Fruit fly (Drosophila melanogaster): ENCODE measurements around the gene CG15005.

Gene CG15005

DNA sequence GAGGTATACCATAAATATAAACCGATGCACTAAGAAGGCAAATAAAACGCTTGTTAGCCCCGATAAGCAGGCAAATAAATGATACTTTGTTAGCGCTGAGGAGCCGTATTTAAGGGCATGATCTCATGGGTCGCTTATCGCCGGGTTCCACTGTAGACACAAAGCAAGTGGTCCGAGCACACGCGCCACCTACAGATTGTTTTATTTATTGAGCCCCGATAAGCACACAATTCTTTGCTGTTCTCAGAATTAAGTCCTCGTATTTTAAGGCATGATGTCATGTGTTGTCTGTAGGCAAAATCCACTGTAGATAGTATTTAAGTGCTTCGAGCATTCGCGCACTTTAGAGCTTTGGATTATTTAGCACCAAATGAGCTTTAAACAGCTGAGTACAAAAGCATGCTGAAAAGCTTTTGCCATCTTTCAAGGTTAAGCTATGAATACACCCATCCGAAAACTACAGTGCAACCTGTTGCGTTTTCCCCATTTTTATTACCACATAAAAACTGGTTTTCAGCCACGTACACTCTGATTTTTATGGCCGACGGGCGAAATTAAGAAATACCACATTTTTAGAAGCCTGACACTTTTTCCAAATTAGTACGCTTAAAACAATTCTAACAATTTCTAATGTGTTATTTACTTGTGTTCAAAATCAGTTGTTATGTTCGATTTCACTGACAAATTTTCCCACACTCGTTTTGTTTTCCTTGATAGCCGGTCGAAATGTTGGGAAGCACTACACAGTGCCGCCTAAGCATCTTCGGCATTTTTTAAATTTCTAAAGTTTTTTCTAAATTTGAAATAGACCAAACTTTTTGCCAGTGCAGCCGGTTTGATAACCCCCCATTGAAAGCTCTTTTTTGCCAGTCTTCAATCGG, 35.5 kb upstream of the CG15005 start, which contains the start of gene Sqor (continued):
- peak; percentile 78 for TF ChIP-seq sob (GFP tag; IDR thresholded peaks at IDR 0.05)
- TF ChIP-seq CG17385 (GFP tag; optimal IDR thresholded peaks at IDR 0.05) = peak; percentile 83
- peak; percentile 76 for TF ChIP-seq CG7987 (GFP tag; optimal IDR thresholded peaks at IDR 0.05)
- peak; percentile 79 for TF ChIP-seq CG33213 (GFP tag; optimal IDR thresholded peaks at IDR 0.05)
- TF ChIP-seq Fer3 (tag; optimal IDR thresholded peaks at IDR 0.05) = peak; percentile 87
- peak; percentile 36; the same call in 1 of the 2 replicates for TF ChIP-seq Bgb (GFP tag; IDR thresholded peaks at IDR 0.05; ENCODE audit: partially characterized antibody)
- TF ChIP-seq hbn (GFP tag; IDR thresholded peaks at IDR 0.05; ENCODE audit: partially characterized antibody) = no peak
- TF ChIP-seq Dll (GFP tag; IDR thresholded peaks at IDR 0.05; ENCODE audit: partially characterized antibody) = no peak
- TF ChIP-seq al (GFP tag; IDR thresholded peaks at IDR 0.05) = peak; percentile 83
- TF ChIP-seq Ssrp (tag; optimal IDR thresholded peaks at IDR 0.05) = peak; percentile 79
- peak; percentile 68 for TF ChIP-seq CG5180 (GFP tag; optimal IDR thresholded peaks at IDR 0.05)
- TF ChIP-seq HLH4C (GFP tag; IDR thresholded peaks at IDR 0.05; ENCODE audit: partially characterized antibody) = peak; percentile 16; the same call in 1 of the 3 replicates
- peak; percentile 33 for TF ChIP-seq CG10979 (tag; optimal IDR thresholded peaks at IDR 0.05)
- peak; percentile 23 for TF ChIP-seq Dp (GFP tag; optimal IDR thresholded peaks at IDR 0.05)
- TF ChIP-seq Rx (GFP tag; IDR thresholded peaks at IDR 0.05) = peak; percentile 68
- TF ChIP-seq CG6654 (GFP tag; optimal IDR thresholded peaks at IDR 0.05) = peak; percentile 58
- peak; percentile 64; the same call in 1 of the 2 replicates for TF ChIP-seq Awh (GFP tag; IDR thresholded peaks at IDR 0.05)
- peak; percentile 73 for TF ChIP-seq ATbp (GFP tag; optimal IDR thresholded peaks at IDR 0.05)
- peak; percentile 74 for TF ChIP-seq gsb (GFP tag; IDR thresholded peaks at IDR 0.05)
- TF ChIP-seq Doc3 (GFP tag; IDR thresholded peaks at IDR 0.05; ENCODE audit: partially characterized antibody) = no peak
- TF ChIP-seq CG8944 (GFP tag; optimal IDR thresholded peaks at IDR 0.05) = peak; percentile 81
- peak; percentile 62 for TF ChIP-seq Blimp-1 (GFP tag; optimal IDR thresholded peaks at IDR 0.05)
- TF ChIP-seq CG17361 (GFP tag; IDR thresholded peaks at IDR 0.05) = peak; percentile 95
- peak; percentile 61 to 81 for TF ChIP-seq chif (GFP tag; optimal IDR thresholded peaks at IDR 0.05)
- TF ChIP-seq CG30431 (GFP tag; optimal IDR thresholded peaks at IDR 0.05) = peak; percentile 77
- no peak; the same call in 1 of the 2 replicates for TF ChIP-seq Dref (GFP tag; IDR thresholded peaks at IDR 0.05)
- peak; percentile 74 for TF ChIP-seq CG15514 (GFP tag; optimal IDR thresholded peaks at IDR 0.05)
- peak; percentile 90 for TF ChIP-seq CG8924 (tag; optimal IDR thresholded peaks at IDR 0.05)
- TF ChIP-seq dmrt11E (tag; optimal IDR thresholded peaks at IDR 0.05) = no peak
- TF ChIP-seq odd (GFP tag; optimal IDR thresholded peaks at IDR 0.05) = no peak
- TF ChIP-seq CG13894 (tag; optimal IDR thresholded peaks at IDR 0.05) = peak; percentile 85
- TF ChIP-seq CG8290 (GFP tag; optimal IDR thresholded peaks at IDR 0.05) = peak; percentile 59
- peak; percentile 34 to 97 for TF ChIP-seq CG8290 (tag; optimal IDR thresholded peaks at IDR 0.05)
- no peak for TF ChIP-seq crol (GFP tag; IDR thresholded peaks at IDR 0.05)
- no peak for TF ChIP-seq sna (GFP tag; IDR thresholded peaks at IDR 0.05; ENCODE audit: partially characterized antibody)
- TF ChIP-seq Atf6 (GFP tag; IDR thresholded peaks at IDR 0.05) = peak; percentile 82
- TF ChIP-seq NFAT (GFP tag; IDR thresholded peaks at IDR 0.05) = peak; percentile 76
- TF ChIP-seq CG10147 (GFP tag; optimal IDR thresholded peaks at IDR 0.05) = peak; percentile 91
- peak; percentile 61; the same call in 2 of the 4 replicates for TF ChIP-seq chinmo (GFP tag; IDR thresholded peaks at IDR 0.05; ENCODE audit: partially characterized antibody)
- peak; percentile 83 for TF ChIP-seq cwo (GFP tag; optimal IDR thresholded peaks at IDR 0.05)
- TF ChIP-seq cato (GFP tag; optimal IDR thresholded peaks at IDR 0.05; ENCODE audit: borderline replicate concordance) = peak; percentile 75
- TF ChIP-seq Dbx (GFP tag; IDR thresholded peaks at IDR 0.05) = peak; percentile 73
- peak; percentile 86 for TF ChIP-seq unpg (GFP tag; optimal IDR thresholded peaks at IDR 0.05)
- TF ChIP-seq Hr3 (GFP tag; optimal IDR thresholded peaks at IDR 0.05) = peak; percentile 65
- TF ChIP-seq B-H1 (GFP tag; IDR thresholded peaks at IDR 0.05) = peak; percentile 44
- TF ChIP-seq caup (GFP tag; optimal IDR thresholded peaks at IDR 0.05; ENCODE audit: severe bottlenecking) = peak; percentile 87
- peak; percentile 77 for TF ChIP-seq lmd (GFP tag; IDR thresholded peaks at IDR 0.05)
- peak; percentile 89 for TF ChIP-seq CTCF (GFP tag; optimal IDR thresholded peaks at IDR 0.05)
